In the genomic region with DNA sequence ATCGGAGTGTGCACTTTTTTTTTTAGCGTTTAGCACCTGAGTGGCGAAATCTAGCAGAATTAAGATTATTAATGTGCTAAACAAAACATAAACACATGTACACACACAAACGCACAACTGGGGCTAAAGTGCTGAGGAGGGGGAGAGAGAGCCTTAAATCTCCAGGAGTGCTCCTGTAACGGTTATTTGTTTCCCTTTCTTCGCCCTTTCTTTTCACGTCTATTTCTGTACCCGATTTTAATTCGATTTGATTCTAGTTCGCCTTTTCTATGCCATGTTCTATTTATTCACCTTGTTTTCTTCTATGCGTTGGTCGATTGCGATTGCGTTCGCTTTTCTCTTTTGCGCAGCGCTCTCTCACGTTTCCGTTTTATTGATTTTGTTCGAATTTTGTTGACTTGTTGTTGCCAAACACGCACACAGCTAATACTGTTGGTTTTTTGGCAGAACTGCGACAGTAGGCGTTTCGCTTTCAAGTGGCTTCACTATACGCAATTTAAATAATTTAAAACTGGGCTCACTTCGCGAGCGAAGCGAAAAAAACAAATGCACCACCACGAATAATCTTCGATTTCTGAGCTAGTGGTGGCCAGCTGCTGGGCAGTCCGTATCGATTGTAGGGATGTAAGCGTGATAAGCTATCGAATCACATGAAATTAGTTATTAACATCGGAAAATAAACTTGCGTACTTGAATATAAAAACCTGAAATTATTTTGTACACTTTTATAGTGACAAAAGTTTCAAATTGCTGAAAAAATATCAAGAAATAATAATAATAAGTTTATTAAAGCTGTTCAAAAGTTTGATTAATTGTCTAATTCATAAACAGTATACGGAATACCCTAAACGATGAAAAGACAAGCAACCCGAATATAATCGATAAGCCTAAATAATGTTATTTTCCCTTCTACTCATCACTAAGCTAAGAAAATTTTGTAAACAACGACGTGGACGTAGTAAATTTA, we compare ENCODE assay signal across 1 fruit fly cellular context.
TF ChIP-seq lines count a peak whose summit lies in the region.

Krn (minus strand) TSS at position 580 of the 967 bp plus-strand sequence.
Ndfip (minus strand) TSS at position 580 of the 967 bp plus-strand sequence.
CG7484 (plus strand) TSS at position 917 of the 967 bp plus-strand sequence.

TF ChIP-seq in whole organism, embryonic, 481 proteins besides CTCF, POLR2A, EP300 and RAD21 (continued from another document and continues in another):
- peak; percentile 71 for TF ChIP-seq ap (GFP tag; IDR thresholded peaks at IDR 0.05; lab: Robert Waterston, UW)
- TF ChIP-seq CG12299 (tag; optimal IDR thresholded peaks at IDR 0.05; lab: Kevin White, UChicago): peak; percentile 83
- TF ChIP-seq nerfin-2 (GFP tag; IDR thresholded peaks at IDR 0.05; lab: Robert Waterston, UW; ENCODE audit: partially characterized antibody): peak; percentile 88
- no peak for TF ChIP-seq CG8359 (GFP tag; optimal IDR thresholded peaks at IDR 0.05; lab: Kevin White, UChicago; ENCODE audit: borderline replicate concordance)
- peak in 1 of 2 experiments; percentile 84 for TF ChIP-seq bsh (GFP tag; optimal IDR thresholded peaks at IDR 0.05; lab: Kevin White, UChicago)
- peak; percentile 51 for TF ChIP-seq Bdp1 (GFP tag; optimal IDR thresholded peaks at IDR 0.05; lab: Kevin White, UChicago)
- TF ChIP-seq ttk (GFP tag; IDR thresholded peaks at IDR 0.05; lab: Robert Waterston, UW): peak; percentile 80
- peak; percentile 53; the same call in 1 of the 3 replicates for TF ChIP-seq otp (GFP tag; IDR thresholded peaks at IDR 0.05; lab: Robert Waterston, UW)
- peak; percentile 73 for TF ChIP-seq CG4730 (GFP tag; IDR thresholded peaks at IDR 0.05; lab: Robert Waterston, UW)
- TF ChIP-seq exex (tag; optimal IDR thresholded peaks at IDR 0.05; lab: Kevin White, UChicago): peak; percentile 73
- peak; percentile 88 for TF ChIP-seq tin (GFP tag; optimal IDR thresholded peaks at IDR 0.05; lab: Kevin White, UChicago)
- TF ChIP-seq shn (GFP tag; optimal IDR thresholded peaks at IDR 0.05; lab: Kevin White, UChicago): peak; percentile 72
- peak in 1 of 2 experiments; percentile 49 for TF ChIP-seq crp (GFP tag; optimal IDR thresholded peaks at IDR 0.05; lab: Kevin White, UChicago)
- TF ChIP-seq C15 (GFP tag; IDR thresholded peaks at IDR 0.05; lab: Robert Waterston, UW): no peak; the same call in 2 of the 3 replicates
- peak; percentile 90 for TF ChIP-seq CG3847 (GFP tag; IDR thresholded peaks at IDR 0.05; lab: Robert Waterston, UW)
- peak; percentile 47; the same call in 1 of the 2 replicates for TF ChIP-seq Adf1 (GFP tag; IDR thresholded peaks at IDR 0.05; lab: Robert Waterston, UW)
- peak in 1 of 2 experiments; percentile 71 for TF ChIP-seq insv (GFP tag; optimal IDR thresholded peaks at IDR 0.05; lab: Kevin White, UChicago)
- TF ChIP-seq ssp (GFP tag; IDR thresholded peaks at IDR 0.05; lab: Robert Waterston, UW): peak; percentile 84
- TF ChIP-seq CG9817 (tag; optimal IDR thresholded peaks at IDR 0.05; lab: Kevin White, UChicago): peak; percentile 95
- peak; percentile 95 for TF ChIP-seq sens (GFP tag; lab: Kevin White, UChicago)
- TF ChIP-seq CG10147 (GFP tag; optimal IDR thresholded peaks at IDR 0.05; lab: Kevin White, UChicago): peak; percentile 87
- peak; percentile 76 for TF ChIP-seq Max (GFP tag; optimal IDR thresholded peaks at IDR 0.05; lab: Kevin White, UChicago)
- TF ChIP-seq CG3995 (GFP tag; optimal IDR thresholded peaks at IDR 0.05; lab: Kevin White, UChicago): peak; percentile 92
- TF ChIP-seq CG2199 (GFP tag; IDR thresholded peaks at IDR 0.05; lab: Robert Waterston, UW): no peak
- peak; percentile 87 for TF ChIP-seq bcd (GFP tag; optimal IDR thresholded peaks at IDR 0.05; lab: Kevin White, UChicago)
- TF ChIP-seq B-H1 (GFP tag; IDR thresholded peaks at IDR 0.05; lab: Robert Waterston, UW): peak; percentile 68
- TF ChIP-seq HLH4C (GFP tag; IDR thresholded peaks at IDR 0.05; lab: Robert Waterston, UW; ENCODE audit: partially characterized antibody): peak; percentile 95
- peak; percentile 82 for TF ChIP-seq cato (GFP tag; optimal IDR thresholded peaks at IDR 0.05; lab: Kevin White, UChicago; ENCODE audit: borderline replicate concordance)
- TF ChIP-seq CG11398 (GFP tag; optimal IDR thresholded peaks at IDR 0.05; lab: Kevin White, UChicago): peak; percentile 1
- TF ChIP-seq amos (GFP tag; IDR thresholded peaks at IDR 0.05; lab: Robert Waterston, UW; ENCODE audit: partially characterized antibody): peak; percentile 94
- TF ChIP-seq klu (GFP tag; IDR thresholded peaks at IDR 0.05; lab: Robert Waterston, UW): peak; percentile 79; the same call in 1 of the 2 replicates
- 0 out of 2 replicates have a peak, but pooled peaks have one; percentile 62 for TF ChIP-seq CG17612 (GFP tag; IDR thresholded peaks at IDR 0.05; lab: Robert Waterston, UW)
- TF ChIP-seq CG2202 (tag; optimal IDR thresholded peaks at IDR 0.05; lab: Kevin White, UChicago): peak; percentile 48
- peak; percentile 97 for TF ChIP-seq vnd (GFP tag; IDR thresholded peaks at IDR 0.05; lab: Robert Waterston, UW; ENCODE audit: partially characterized antibody)
- TF ChIP-seq nom (GFP tag; optimal IDR thresholded peaks at IDR 0.05; lab: Kevin White, UChicago): peak; percentile 59
- peak; percentile 60 for TF ChIP-seq grn (GFP tag; optimal IDR thresholded peaks at IDR 0.05; lab: Kevin White, UChicago)
- peak; percentile 93 for TF ChIP-seq slbo (GFP tag; IDR thresholded peaks at IDR 0.05; lab: Robert Waterston, UW)
- TF ChIP-seq Elba2 (GFP tag; optimal IDR thresholded peaks at IDR 0.05; lab: Kevin White, UChicago): peak; percentile 43
- peak; percentile 61; the same call in 1 of the 2 replicates for TF ChIP-seq gt (GFP tag; IDR thresholded peaks at IDR 0.05; lab: Robert Waterston, UW)
- TF ChIP-seq tll (GFP tag; optimal IDR thresholded peaks at IDR 0.05; lab: Kevin White, UChicago): peak in 1 of 2 experiments; percentile 37
- peak; percentile 11 for TF ChIP-seq kni (GFP tag; optimal IDR thresholded peaks at IDR 0.05; lab: Kevin White, UChicago)
- peak; percentile 44 for TF ChIP-seq CG6254 (GFP tag; optimal IDR thresholded peaks at IDR 0.05; lab: Kevin White, UChicago)
- TF ChIP-seq cad (GFP tag; optimal IDR thresholded peaks at IDR 0.05; lab: Kevin White, UChicago): no peak
- TF ChIP-seq CG42726 (GFP tag; IDR thresholded peaks at IDR 0.05; lab: Robert Waterston, UW; ENCODE audit: partially characterized antibody): peak; percentile 90
- TF ChIP-seq ind (GFP tag; optimal IDR thresholded peaks at IDR 0.05; lab: Kevin White, UChicago): peak; percentile 90
- TF ChIP-seq crol (GFP tag; IDR thresholded peaks at IDR 0.05; lab: Robert Waterston, UW): no peak; the same call in 1 of the 2 replicates
- peak; percentile 80 for TF ChIP-seq pnt (GFP tag; optimal IDR thresholded peaks at IDR 0.05; lab: Kevin White, UChicago)
- peak; percentile 90 for TF ChIP-seq CG12155 (GFP tag; optimal IDR thresholded peaks at IDR 0.05; lab: Kevin White, UChicago)
- TF ChIP-seq toy (GFP tag; IDR thresholded peaks at IDR 0.05; lab: Robert Waterston, UW): no peak
- TF ChIP-seq ash1 (GFP tag; optimal IDR thresholded peaks at IDR 0.05; lab: Kevin White, UChicago): no peak
- TF ChIP-seq CG7786 (GFP tag; optimal IDR thresholded peaks at IDR 0.05; lab: Kevin White, UChicago): peak; percentile 68
- peak; percentile 91 for TF ChIP-seq sob (GFP tag; IDR thresholded peaks at IDR 0.05; lab: Robert Waterston, UW)
- peak; percentile 94 for TF ChIP-seq CG8924 (tag; optimal IDR thresholded peaks at IDR 0.05; lab: Kevin White, UChicago)
- TF ChIP-seq lab (GFP tag; optimal IDR thresholded peaks at IDR 0.05; lab: Kevin White, UChicago): peak; percentile 92
- peak; percentile 29 for TF ChIP-seq eyg (GFP tag; optimal IDR thresholded peaks at IDR 0.05; lab: Kevin White, UChicago)
- TF ChIP-seq CG1024 (GFP tag; IDR thresholded peaks at IDR 0.05; lab: Robert Waterston, UW): peak; percentile 37; the same call in 1 of the 2 replicates
- TF ChIP-seq vfl (GFP tag; optimal IDR thresholded peaks at IDR 0.05; lab: Kevin White, UChicago): peak; percentile 89
- TF ChIP-seq TFAM (GFP tag; optimal IDR thresholded peaks at IDR 0.05; lab: Kevin White, UChicago): no peak
- TF ChIP-seq CG11093 (GFP tag; IDR thresholded peaks at IDR 0.05; lab: Robert Waterston, UW): peak; percentile 72
- TF ChIP-seq CG15479 (GFP tag; optimal IDR thresholded peaks at IDR 0.05; lab: Kevin White, UChicago): peak; percentile 82
- peak; percentile 96 for TF ChIP-seq CG2116 (GFP tag; optimal IDR thresholded peaks at IDR 0.05; lab: Kevin White, UChicago)
- TF ChIP-seq oc (tag; optimal IDR thresholded peaks at IDR 0.05; lab: Kevin White, UChicago): peak; percentile 74
- peak; percentile 94 for TF ChIP-seq Dbx (GFP tag; IDR thresholded peaks at IDR 0.05; lab: Robert Waterston, UW)
- peak; percentile 19 for TF ChIP-seq disco-r (GFP tag; optimal IDR thresholded peaks at IDR 0.05; lab: Kevin White, UChicago)
- peak; percentile 86 for TF ChIP-seq PHDP (tag; optimal IDR thresholded peaks at IDR 0.05; lab: Kevin White, UChicago)
- TF ChIP-seq Med (GFP tag; lab: Kevin White, UChicago): peak; percentile 97
- TF ChIP-seq eve (GFP tag; optimal IDR thresholded peaks at IDR 0.05; lab: Kevin White, UChicago): peak in 1 of 2 experiments; percentile 39
- TF ChIP-seq CG6765 (GFP tag; optimal IDR thresholded peaks at IDR 0.05; lab: Kevin White, UChicago): no peak
- peak; percentile 85 for TF ChIP-seq CG4820 (GFP tag; optimal IDR thresholded peaks at IDR 0.05; lab: Kevin White, UChicago)
- no peak for TF ChIP-seq Nf-YA (GFP tag; IDR thresholded peaks at IDR 0.05; lab: Robert Waterston, UW)
- peak; percentile 60 for TF ChIP-seq her (GFP tag; optimal IDR thresholded peaks at IDR 0.05; lab: Kevin White, UChicago)
- TF ChIP-seq hb (GFP tag; IDR thresholded peaks at IDR 0.05; lab: Robert Waterston, UW; ENCODE audit: partially characterized antibody): peak; percentile 96
- peak; percentile 83 for TF ChIP-seq Usf (GFP tag; optimal IDR thresholded peaks at IDR 0.05; lab: Kevin White, UChicago)
- peak; percentile 95 for TF ChIP-seq hbn (GFP tag; IDR thresholded peaks at IDR 0.05; lab: Robert Waterston, UW; ENCODE audit: partially characterized antibody)
- peak; percentile 76 for TF ChIP-seq CG18764 (GFP tag; optimal IDR thresholded peaks at IDR 0.05; lab: Kevin White, UChicago)
- TF ChIP-seq MBD-R2 (GFP tag; IDR thresholded peaks at IDR 0.05; lab: Robert Waterston, UW): peak; percentile 71
- peak; percentile 91 for TF ChIP-seq Ptx1 (GFP tag; IDR thresholded peaks at IDR 0.05; lab: Robert Waterston, UW)
- peak; percentile 75 for TF ChIP-seq Dref (GFP tag; IDR thresholded peaks at IDR 0.05; lab: Robert Waterston, UW)
- peak; percentile 71 for TF ChIP-seq Atf-2 (GFP tag; optimal IDR thresholded peaks at IDR 0.05; lab: Kevin White, UChicago)
- TF ChIP-seq CHES-1-like (GFP tag; optimal IDR thresholded peaks at IDR 0.05; lab: Kevin White, UChicago): peak; percentile 86
- TF ChIP-seq CG17359 (tag; optimal IDR thresholded peaks at IDR 0.05; lab: Kevin White, UChicago): peak; percentile 87
- peak; percentile 94 for TF ChIP-seq CG2712 (tag; optimal IDR thresholded peaks at IDR 0.05; lab: Kevin White, UChicago)
- TF ChIP-seq usp (GFP tag; optimal IDR thresholded peaks at IDR 0.05; lab: Kevin White, UChicago): no peak
- TF ChIP-seq NC2α (GFP tag; optimal IDR thresholded peaks at IDR 0.05; lab: Kevin White, UChicago): peak; percentile 47
- peak; percentile 81 for TF ChIP-seq zfh1 (GFP tag; IDR thresholded peaks at IDR 0.05; lab: Robert Waterston, UW)
- no peak for TF ChIP-seq hkb (optimal IDR thresholded peaks at IDR 0.05; lab: Kevin White, UChicago)
- TF ChIP-seq hkb (GFP tag; IDR thresholded peaks at IDR 0.05; lab: Robert Waterston, UW): peak; percentile 71
- TF ChIP-seq CG30020 (tag; optimal IDR thresholded peaks at IDR 0.05; lab: Kevin White, UChicago): peak; percentile 92
- TF ChIP-seq cas (GFP tag; IDR thresholded peaks at IDR 0.05; lab: Robert Waterston, UW): peak; percentile 61; the same call in 1 of the 2 replicates
- TF ChIP-seq sima (GFP tag; optimal IDR thresholded peaks at IDR 0.05; lab: Kevin White, UChicago): no peak
- no peak for TF ChIP-seq CG8478 (optimal IDR thresholded peaks at IDR 0.05; lab: Kevin White, UChicago)
- TF ChIP-seq CG12744 (GFP tag; optimal IDR thresholded peaks at IDR 0.05; lab: Kevin White, UChicago): peak; percentile 65
- TF ChIP-seq CG10565 (GFP tag; optimal IDR thresholded peaks at IDR 0.05; lab: Kevin White, UChicago): no peak
- TF ChIP-seq jumu (GFP tag; optimal IDR thresholded peaks at IDR 0.05; lab: Kevin White, UChicago): peak; percentile 75
- peak; percentile 48 for TF ChIP-seq Mes4 (GFP tag; optimal IDR thresholded peaks at IDR 0.05; lab: Kevin White, UChicago)
- peak; percentile 55 for TF ChIP-seq CG7928 (GFP tag; optimal IDR thresholded peaks at IDR 0.05; lab: Kevin White, UChicago)
- peak; percentile 31 for TF ChIP-seq Hmx (GFP tag; optimal IDR thresholded peaks at IDR 0.05; lab: Kevin White, UChicago)
- TF ChIP-seq ato (GFP tag; IDR thresholded peaks at IDR 0.05; lab: Robert Waterston, UW; ENCODE audit: partially characterized antibody): peak; percentile 27; the same call in 1 of the 2 replicates
- peak; percentile 96 for TF ChIP-seq gem (tag; optimal IDR thresholded peaks at IDR 0.05; lab: Kevin White, UChicago)
- peak; percentile 85 for TF ChIP-seq mam (GFP tag; optimal IDR thresholded peaks at IDR 0.05; lab: Kevin White, UChicago)
- TF ChIP-seq CG10321 (GFP tag; IDR thresholded peaks at IDR 0.05; lab: Robert Waterston, UW): no peak
- peak; percentile 75 for TF ChIP-seq gcm (GFP tag; optimal IDR thresholded peaks at IDR 0.05; lab: Kevin White, UChicago)
- TF ChIP-seq Xbp1 (GFP tag; optimal IDR thresholded peaks at IDR 0.05; lab: Kevin White, UChicago): peak; percentile 92
- peak; percentile 37 for TF ChIP-seq CG5180 (GFP tag; optimal IDR thresholded peaks at IDR 0.05; lab: Kevin White, UChicago)
- TF ChIP-seq dimm (GFP tag; IDR thresholded peaks at IDR 0.05; lab: Robert Waterston, UW): no peak
- TF ChIP-seq fd102C (GFP tag; optimal IDR thresholded peaks at IDR 0.05; lab: Kevin White, UChicago): no peak
- peak; percentile 86 for TF ChIP-seq CG34422 (GFP tag; IDR thresholded peaks at IDR 0.05; lab: Robert Waterston, UW)
- TF ChIP-seq gsb (GFP tag; IDR thresholded peaks at IDR 0.05; lab: Robert Waterston, UW): peak; percentile 54; the same call in 1 of the 2 replicates
- TF ChIP-seq NC2β (GFP tag; optimal IDR thresholded peaks at IDR 0.05; lab: Kevin White, UChicago): peak; percentile 32
- TF ChIP-seq Fer1 (GFP tag; optimal IDR thresholded peaks at IDR 0.05; lab: Kevin White, UChicago): peak; percentile 81
- peak; percentile 31 for TF ChIP-seq dm (GFP tag; optimal IDR thresholded peaks at IDR 0.05; lab: Kevin White, UChicago)
- peak; percentile 76 for TF ChIP-seq CG8944 (GFP tag; optimal IDR thresholded peaks at IDR 0.05; lab: Kevin White, UChicago)
- peak; percentile 53 for TF ChIP-seq CG12219 (GFP tag; optimal IDR thresholded peaks at IDR 0.05; lab: Kevin White, UChicago)
- TF ChIP-seq Ssrp (tag; optimal IDR thresholded peaks at IDR 0.05; lab: Kevin White, UChicago): peak; percentile 89
- peak; percentile 9 for TF ChIP-seq CG2875 (GFP tag; optimal IDR thresholded peaks at IDR 0.05; lab: Kevin White, UChicago)
